Fruit fly (Drosophila melanogaster): Measurements from ENCODE around the gene mtsh.

The mtsh gene

dm6 chr2L:8280225-8280624, 39.5 kb downstream of the mtsh start:
- TF ChIP-seq esn (GFP tag; optimal IDR thresholded peaks at IDR 0.05) (no peak), OdsH (GFP tag; optimal IDR thresholded peaks at IDR 0.05) (no peak), CG9139 (GFP tag; optimal IDR thresholded peaks at IDR 0.05) (no peak), Eip75B (GFP tag; optimal IDR thresholded peaks at IDR 0.05) (no peak), fkh (GFP tag; optimal IDR thresholded peaks at IDR 0.05) (peak; percentile 51), Smox (GFP tag; optimal IDR thresholded peaks at IDR 0.05) (no peak), CG8319 (GFP tag; optimal IDR thresholded peaks at IDR 0.05) (peak; percentile 13), CG6276 (GFP tag; optimal IDR thresholded peaks at IDR 0.05) (no peak), acj6 (GFP tag; optimal IDR thresholded peaks at IDR 0.05) (no peak), Blimp-1 (GFP tag; optimal IDR thresholded peaks at IDR 0.05) (no peak), CG31627 (GFP tag; optimal IDR thresholded peaks at IDR 0.05) (no peak), ss (GFP tag; optimal IDR thresholded peaks at IDR 0.05) (no peak), dsx (GFP tag; optimal IDR thresholded peaks at IDR 0.05; ENCODE audit: poor library complexity, severe bottlenecking) (peak; percentile 39)

DNA sequence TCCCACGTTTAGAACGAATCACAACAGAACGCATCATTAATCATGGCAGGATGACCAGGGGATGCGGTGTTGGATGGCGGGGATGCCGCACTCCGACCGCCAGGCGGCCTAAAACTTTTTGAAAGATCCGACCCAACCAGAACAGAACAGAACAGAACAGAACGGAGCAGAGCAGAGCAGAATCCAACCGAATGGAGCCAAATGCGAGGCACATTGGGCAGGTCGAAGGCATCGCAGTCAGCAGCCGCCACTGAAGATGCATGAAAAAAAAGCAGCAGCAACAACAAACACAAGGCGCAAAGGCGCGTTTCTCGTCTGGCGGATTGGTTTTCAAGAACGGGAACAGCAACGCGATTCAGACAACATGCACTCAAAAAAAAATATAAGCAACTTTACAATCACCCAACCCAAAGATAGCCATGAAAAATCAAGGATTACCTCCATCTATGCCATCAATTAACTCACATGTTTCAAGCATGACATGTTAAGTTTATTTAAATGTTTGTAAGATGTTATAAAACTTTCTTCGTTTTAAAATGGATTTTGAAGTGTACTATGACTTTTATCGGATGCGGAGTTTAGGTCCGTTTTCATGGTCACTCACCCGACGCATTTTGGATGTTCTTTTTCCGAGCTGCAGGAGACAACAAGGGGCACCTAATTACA, 40.2 kb downstream of the mtsh start:
- peak; percentile 89 for TF ChIP-seq pdm3 (GFP tag; optimal IDR thresholded peaks at IDR 0.05)
- peak; percentile 95 for TF ChIP-seq cyc (GFP tag; optimal IDR thresholded peaks at IDR 0.05)
- TF ChIP-seq CG6854 (GFP tag; optimal IDR thresholded peaks at IDR 0.05) = peak; percentile 92
- TF ChIP-seq Met (GFP tag; optimal IDR thresholded peaks at IDR 0.05) = peak; percentile 97
- TF ChIP-seq CG34406 (GFP tag; optimal IDR thresholded peaks at IDR 0.05) = peak; percentile 86
- TF ChIP-seq Hr38 (GFP tag; optimal IDR thresholded peaks at IDR 0.05) = no peak
- peak; percentile 89 for TF ChIP-seq CG7368 (GFP tag; optimal IDR thresholded peaks at IDR 0.05)
- peak; percentile 97 for TF ChIP-seq Eip78C (GFP tag)
- peak; percentile 95 for TF ChIP-seq Eip93F (GFP tag; optimal IDR thresholded peaks at IDR 0.05)
- peak; percentile 72 for TF ChIP-seq eg (GFP tag; IDR thresholded peaks at IDR 0.05)
- peak; percentile 57 for TF ChIP-seq Hr4 (GFP tag; optimal IDR thresholded peaks at IDR 0.05)
- peak; percentile 93 for TF ChIP-seq CG3919 (GFP tag; optimal IDR thresholded peaks at IDR 0.05)
- TF ChIP-seq Sox14 (GFP tag; optimal IDR thresholded peaks at IDR 0.05) = peak; percentile 94
- TF ChIP-seq CG11902 (GFP tag; optimal IDR thresholded peaks at IDR 0.05) = peak; percentile 78
- peak; percentile 93 for TF ChIP-seq acj6 (GFP tag; optimal IDR thresholded peaks at IDR 0.05)
- TF ChIP-seq Lpt (GFP tag; optimal IDR thresholded peaks at IDR 0.05) = peak; percentile 75
- TF ChIP-seq CG10631 (GFP tag; optimal IDR thresholded peaks at IDR 0.05) = peak; percentile 94
- peak; percentile 83 for TF ChIP-seq Blimp-1 (GFP tag; optimal IDR thresholded peaks at IDR 0.05)
- TF ChIP-seq CG10669 (GFP tag; optimal IDR thresholded peaks at IDR 0.05) = peak; percentile 95
- TF ChIP-seq CG11762 (GFP tag; optimal IDR thresholded peaks at IDR 0.05; ENCODE audit: insufficient read depth) = peak; percentile 86
- peak; percentile 96 for TF ChIP-seq Sox102F (GFP tag; optimal IDR thresholded peaks at IDR 0.05)
- peak; percentile 88 for TF ChIP-seq CG6808 (GFP tag; optimal IDR thresholded peaks at IDR 0.05)
- peak; percentile 79 for TF ChIP-seq CG32006 (GFP tag; optimal IDR thresholded peaks at IDR 0.05)
- TF ChIP-seq Ets21C (GFP tag; optimal IDR thresholded peaks at IDR 0.05) = peak; percentile 90
- TF ChIP-seq fd59A (GFP tag; optimal IDR thresholded peaks at IDR 0.05) = peak; percentile 92
- peak; percentile 75 for TF ChIP-seq Gug (GFP tag; IDR thresholded peaks at IDR 0.05)
- no peak for TF ChIP-seq CG11294 (GFP tag; IDR thresholded peaks at IDR 0.05)
- TF ChIP-seq dac (GFP tag; optimal IDR thresholded peaks at IDR 0.05) = peak; percentile 40
- peak; percentile 91 for TF ChIP-seq CG3032 (tag; optimal IDR thresholded peaks at IDR 0.05)
- TF ChIP-seq CG6792 (GFP tag; optimal IDR thresholded peaks at IDR 0.05) = peak; percentile 91
- peak; percentile 92 for TF ChIP-seq CG1621 (tag; optimal IDR thresholded peaks at IDR 0.05)
- no peak for TF ChIP-seq fkh (GFP tag; optimal IDR thresholded peaks at IDR 0.05)
- TF ChIP-seq Ets96B (tag; optimal IDR thresholded peaks at IDR 0.05) = peak; percentile 93
- peak; percentile 97 for TF ChIP-seq esn (GFP tag; optimal IDR thresholded peaks at IDR 0.05)
- peak; percentile 71 for TF ChIP-seq CG6276 (GFP tag; optimal IDR thresholded peaks at IDR 0.05)
- peak; percentile 54 for TF ChIP-seq CG4318 (GFP tag; optimal IDR thresholded peaks at IDR 0.05)
- peak; percentile 96 for TF ChIP-seq Smox (GFP tag; optimal IDR thresholded peaks at IDR 0.05)
- peak; percentile 83 to 85 for TF ChIP-seq salr (GFP tag; optimal IDR thresholded peaks at IDR 0.05)
- peak; percentile 76 for TF ChIP-seq Sox15 (GFP tag; optimal IDR thresholded peaks at IDR 0.05)
- TF ChIP-seq vri (GFP tag; optimal IDR thresholded peaks at IDR 0.05) = peak; percentile 97
- TF ChIP-seq achi (GFP tag; optimal IDR thresholded peaks at IDR 0.05) = peak; percentile 90
